Worm (Caenorhabditis elegans) whole organism, midembryonic: ENCODE measurements around the gene F44E7.9.

ENCODE experiments used
- klf-2 ChIP-seq: fragments of 200-800 bp; sonication (Bioruptor generic); conservative IDR thresholded peaks from 2 replicates; pipeline ENCODE4 v1.3.6; 2022; ENCODE audit warnings: missing genetic modification reagents, missing genetic modification characterization, missing compliant biosample characterization
- ref-1 ChIP-seq: fragments of 200-800 bp; sonication (Bioruptor generic); conservative IDR thresholded peaks from 2 replicates; pipeline ENCODE4 v1.3.6; 2022; ENCODE audit warnings: missing genetic modification reagents, missing genetic modification characterization, missing compliant biosample characterization

ce11 chrV:5763787-5764186 lies 27.2 kb upstream of the F44E7.9 start, which contains the start of gene pgph-3:
- no peak for TF ChIP-seq klf-2 (GFP tag; lab: Robert Waterston, UW)
- no peak for TF ChIP-seq ref-1 (GFP tag; lab: Robert Waterston, UW)
